Fruit fly (Drosophila melanogaster): ENCODE measurements around the gene Srrm1.

Gene Srrm1

DNA sequence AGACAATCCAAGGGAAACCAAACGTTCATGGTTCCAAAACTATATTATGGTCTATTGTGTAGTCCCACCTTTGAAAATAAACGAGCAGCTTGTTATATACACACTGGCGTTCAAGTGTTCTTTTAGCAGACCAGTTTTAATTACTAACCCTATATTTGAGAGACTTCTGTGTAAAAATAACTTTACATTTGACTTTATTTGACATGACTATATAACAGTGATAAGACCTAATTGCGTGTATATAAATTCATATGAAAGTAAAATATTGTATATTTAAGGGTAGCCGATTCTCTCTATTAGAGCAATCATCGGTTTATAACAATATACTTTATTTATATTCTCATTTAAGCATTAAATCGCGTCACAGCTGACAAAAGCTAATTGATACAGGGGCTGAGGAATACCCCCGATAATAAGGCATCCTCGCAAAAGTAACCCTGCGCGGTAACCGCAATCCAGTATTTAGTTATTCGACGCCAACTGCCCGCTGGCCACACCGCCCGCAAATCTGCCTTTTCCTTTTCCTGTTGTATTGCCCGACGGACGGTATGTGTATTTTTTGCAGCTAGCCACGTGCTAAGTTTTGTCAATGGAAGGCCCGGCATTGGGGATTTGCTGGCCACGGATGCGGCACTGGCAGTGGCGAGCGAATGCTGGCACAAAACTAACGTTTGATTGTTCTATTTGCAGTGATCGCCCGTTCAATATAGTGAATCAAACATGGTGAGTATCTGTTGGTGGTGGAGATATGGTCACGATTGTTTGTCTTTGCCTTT lies 4.9 kb downstream of the Srrm1 start, which contains the start of gene RpS4 (continued):
- TF ChIP-seq Hr78 (GFP tag; optimal IDR thresholded peaks at IDR 0.05) (peak in 1 of 2 experiments; percentile 28), CG11504 (tag; optimal IDR thresholded peaks at IDR 0.05) (peak; percentile 74), ken (GFP tag; IDR thresholded peaks at IDR 0.05) (peak; percentile 88), ash1 (GFP tag; optimal IDR thresholded peaks at IDR 0.05) (peak; percentile 97), CG17829 (tag; optimal IDR thresholded peaks at IDR 0.05) (peak; percentile 72), CG30020 (tag; optimal IDR thresholded peaks at IDR 0.05) (peak; percentile 50), NC2α (GFP tag; optimal IDR thresholded peaks at IDR 0.05) (peak; percentile 61), tio (GFP tag; optimal IDR thresholded peaks at IDR 0.05) (no peak), CG7372 (GFP tag; IDR thresholded peaks at IDR 0.05) (peak; percentile 73), CoRest (tag; optimal IDR thresholded peaks at IDR 0.05) (peak; percentile 74), fd96Cb (tag; optimal IDR thresholded peaks at IDR 0.05) (peak; percentile 54), disco-r (GFP tag; optimal IDR thresholded peaks at IDR 0.05) (peak; percentile 84), Hr39 (optimal IDR thresholded peaks at IDR 0.05) (no peak), CG16813 (GFP tag; IDR thresholded peaks at IDR 0.05; ENCODE audit: partially characterized antibody) (peak; percentile 51), Med (GFP tag) (peak; percentile 99), CG8281 (tag; optimal IDR thresholded peaks at IDR 0.05) (peak; percentile 73), CG8478 (optimal IDR thresholded peaks at IDR 0.05) (no peak), CG2889 (GFP tag; IDR thresholded peaks at IDR 0.05) (peak; percentile 63; the same call in 2 of the 3 replicates), CG16779 (GFP tag; IDR thresholded peaks at IDR 0.05) (peak; percentile 90), Ravus (GFP tag; IDR thresholded peaks at IDR 0.05) (peak; percentile 1; the same call in 1 of the 2 replicates), CG11085 (GFP tag; IDR thresholded peaks at IDR 0.05) (peak; percentile 77), en (GFP tag; optimal IDR thresholded peaks at IDR 0.05) (peak; percentile 82), wor (GFP tag; IDR thresholded peaks at IDR 0.05) (no peak), Atf3 (GFP tag; optimal IDR thresholded peaks at IDR 0.05) (peak; percentile 75), Lim3 (GFP tag; IDR thresholded peaks at IDR 0.05) (0 out of 2 replicates have a peak, but pooled peaks have one; percentile 51), CG4328 (GFP tag; optimal IDR thresholded peaks at IDR 0.05) (peak; percentile 93), CG18476 (GFP tag; optimal IDR thresholded peaks at IDR 0.05) (peak; percentile 53), Hr51 (GFP tag; optimal IDR thresholded peaks at IDR 0.05) (peak; percentile 77 to 78), lbe (GFP tag; optimal IDR thresholded peaks at IDR 0.05) (peak; percentile 34), jigr1 (GFP tag; IDR thresholded peaks at IDR 0.05) (peak; percentile 63; the same call in 1 of the 3 replicates), eyg (GFP tag; optimal IDR thresholded peaks at IDR 0.05) (peak; percentile 92), ttk (GFP tag; IDR thresholded peaks at IDR 0.05) (peak; percentile 76), crp (GFP tag; optimal IDR thresholded peaks at IDR 0.05) (peak in 1 of 2 experiments; percentile 62), CG32772 (GFP tag; IDR thresholded peaks at IDR 0.05) (peak; percentile 70), gcm2 (GFP tag; optimal IDR thresholded peaks at IDR 0.05) (peak; percentile 94), E2f1 (GFP tag; IDR thresholded peaks at IDR 0.05) (peak; percentile 84), CG14710 (tag; optimal IDR thresholded peaks at IDR 0.05) (peak; percentile 72), Rx (GFP tag; IDR thresholded peaks at IDR 0.05) (peak; percentile 85), CG9215 (GFP tag; IDR thresholded peaks at IDR 0.05) (peak; percentile 78), p53 (GFP tag; optimal IDR thresholded peaks at IDR 0.05) (peak; percentile 66), CG3995 (GFP tag; optimal IDR thresholded peaks at IDR 0.05) (peak; percentile 68), CG8388 (GFP tag; optimal IDR thresholded peaks at IDR 0.05) (peak; percentile 71), stc (GFP tag; IDR thresholded peaks at IDR 0.05) (peak; percentile 84), CG2116 (GFP tag; optimal IDR thresholded peaks at IDR 0.05) (peak; percentile 98), eve (GFP tag; optimal IDR thresholded peaks at IDR 0.05) (no peak), ERR (GFP tag; optimal IDR thresholded peaks at IDR 0.05) (peak; percentile 76), salm (tag; optimal IDR thresholded peaks at IDR 0.05) (peak; percentile 88), Asciz (GFP tag; optimal IDR thresholded peaks at IDR 0.05) (peak; percentile 93), CG14441 (GFP tag; IDR thresholded peaks at IDR 0.05) (peak; percentile 75), dm (GFP tag; optimal IDR thresholded peaks at IDR 0.05) (peak; percentile 98)
